Fruit fly (Drosophila melanogaster) whole organism, embryonic: Measurements from ENCODE around the gene CG15336.

Source experiments
- Antp ChIP-seq: fragments of 200-800 bp; sonication (Bioruptor generic); optimal IDR thresholded peaks from 3 replicates; lab custom pipeline; 2016; ENCODE audit warnings: missing biosample characterization, missing genetic modification characterization
- B-H1 ChIP-seq: fragments of 200-800 bp; sonication (Bioruptor generic); IDR thresholded peaks from 3 replicates; pipeline ENCODE4 v1.3.6; 2022; ENCODE audit warnings: missing biosample characterization, missing genetic modification characterization
- Blimp-1 ChIP-seq: fragments of 200-800 bp; sonication (Bioruptor generic); optimal IDR thresholded peaks from 3 replicates; lab custom pipeline; 2018; ENCODE audit warnings: missing biosample characterization, missing genetic modification characterization, mild to moderate bottlenecking, moderate library complexity, missing genetic modification reagents
- BtbVII ChIP-seq: fragments of 200-800 bp; sonication (Bioruptor generic); optimal IDR thresholded peaks from 3 replicates; lab custom pipeline; 2017; ENCODE audit warnings: missing biosample characterization, mild to moderate bottlenecking, missing genetic modification characterization
- CG10209 ChIP-seq: fragments of 200-800 bp; sonication (Bioruptor generic); optimal IDR thresholded peaks from 3 replicates; lab custom pipeline; 2017; ENCODE audit warnings: missing biosample characterization, mild to moderate bottlenecking, missing genetic modification characterization, missing genetic modification reagents
- CG10431 ChIP-seq: fragments of 200-800 bp; sonication (Bioruptor generic); optimal IDR thresholded peaks from 3 replicates; lab custom pipeline; 2018; ENCODE audit warnings: missing biosample characterization, mild to moderate bottlenecking, missing genetic modification characterization
- CG11696 ChIP-seq: fragments of 200-800 bp; sonication (Bioruptor generic); IDR thresholded peaks from 2 replicates; pipeline ENCODE4 v1.3.6; 2022; ENCODE audit warnings: missing biosample characterization, missing genetic modification characterization
- CG11723 ChIP-seq: fragments of 200-800 bp; sonication (Bioruptor generic); optimal IDR thresholded peaks from 2 replicates; lab custom pipeline; 2017; ENCODE audit warnings: missing biosample characterization, mild to moderate bottlenecking, missing genetic modification characterization
- CG12299 ChIP-seq: fragments of 200-800 bp; sonication (Bioruptor generic); optimal IDR thresholded peaks from 2 replicates; lab custom pipeline; 2018; ENCODE audit warnings: missing biosample characterization, mild to moderate bottlenecking, missing genetic modification characterization
- CG12744 ChIP-seq: fragments of 200-800 bp; sonication (Bioruptor generic); optimal IDR thresholded peaks from 2 replicates; lab custom pipeline; 2016; ENCODE audit warnings: missing biosample characterization, missing genetic modification characterization
- CG12942 ChIP-seq: fragments of 200-800 bp; sonication (Bioruptor generic); optimal IDR thresholded peaks from 3 replicates; lab custom pipeline; 2016; ENCODE audit warnings: missing biosample characterization, missing genetic modification characterization
- CG15269 ChIP-seq: fragments of 200-800 bp; sonication (Bioruptor generic); optimal IDR thresholded peaks from 2 replicates; lab custom pipeline; 2018; ENCODE audit warnings: missing biosample characterization, mild to moderate bottlenecking, missing genetic modification characterization, moderate library complexity
- CG1529 ChIP-seq: fragments of 200-800 bp; sonication (Bioruptor generic); optimal IDR thresholded peaks from 3 replicates; lab custom pipeline; 2018; ENCODE audit warnings: missing biosample characterization, missing genetic modification characterization
- CG16813 ChIP-seq: fragments of 200-800 bp; sonication (Bioruptor generic); IDR thresholded peaks from 3 replicates; pipeline ENCODE4 v1.3.6; 2022; ENCODE audit warnings: missing biosample characterization, missing genetic modification characterization; ENCODE audit not compliant: partially characterized antibody
- CG2712 ChIP-seq: fragments of 200-800 bp; optimal IDR thresholded peaks from 3 replicates; lab custom pipeline; 2019; ENCODE audit warnings: missing biosample characterization, mild to moderate bottlenecking, missing genetic modification characterization, moderate library complexity
- CG30020 ChIP-seq: fragments of 200-800 bp; optimal IDR thresholded peaks from 2 replicates; lab custom pipeline; 2019; ENCODE audit warnings: missing biosample characterization, mild to moderate bottlenecking, missing genetic modification characterization, moderate library complexity
- CG30403 ChIP-seq: fragments of 200-800 bp; sonication (Bioruptor generic); optimal IDR thresholded peaks from 3 replicates; lab custom pipeline; 2016; ENCODE audit warnings: missing biosample characterization, missing genetic modification characterization
- CG3065 ChIP-seq: fragments of 200-800 bp; sonication (Bioruptor generic); optimal IDR thresholded peaks from 2 replicates; lab custom pipeline; 2016; ENCODE audit warnings: missing biosample characterization, missing genetic modification characterization
- CG34376 ChIP-seq: fragments of 200-800 bp; sonication (Bioruptor generic); optimal IDR thresholded peaks from 2 replicates; lab custom pipeline; 2018; ENCODE audit warnings: missing biosample characterization, mild to moderate bottlenecking, missing genetic modification characterization
- CG4707 ChIP-seq: fragments of 200-800 bp; sonication (Bioruptor generic); optimal IDR thresholded peaks from 2 replicates; lab custom pipeline; 2018; ENCODE audit warnings: missing biosample characterization, mild to moderate bottlenecking, missing genetic modification characterization, moderate library complexity
- CG6683 ChIP-seq: fragments of 200-800 bp; sonication (Bioruptor generic); optimal IDR thresholded peaks from 2 replicates; lab custom pipeline; 2017; ENCODE audit warnings: missing biosample characterization, mild to moderate bottlenecking, missing genetic modification characterization, missing genetic modification reagents
- CG7271 ChIP-seq: fragments of 200-800 bp; sonication (Bioruptor generic); optimal IDR thresholded peaks from 2 replicates; lab custom pipeline; 2018; ENCODE audit warnings: missing biosample characterization, mild to moderate bottlenecking, missing genetic modification characterization, moderate library complexity
- CG8089 ChIP-seq: fragments of 200-800 bp; sonication (Bioruptor generic); optimal IDR thresholded peaks from 3 replicates; lab custom pipeline; 2016; ENCODE audit warnings: missing biosample characterization, missing genetic modification characterization
- CG9609 ChIP-seq: fragments of 200-800 bp; sonication (Bioruptor generic); optimal IDR thresholded peaks from 3 replicates; lab custom pipeline; 2016; ENCODE audit warnings: missing biosample characterization, missing genetic modification characterization
- D19B ChIP-seq: fragments of 200-800 bp; sonication (Bioruptor generic); optimal IDR thresholded peaks from 2 replicates; lab custom pipeline; 2017; ENCODE audit warnings: missing biosample characterization, mild to moderate bottlenecking, missing genetic modification characterization
- Fer1 ChIP-seq: fragments of 200-800 bp; sonication (Bioruptor generic); optimal IDR thresholded peaks from 2 replicates; lab custom pipeline; 2017; ENCODE audit warnings: missing biosample characterization, mild to moderate bottlenecking, missing genetic modification characterization
- H15 ChIP-seq: fragments of 200-800 bp; sonication (Bioruptor generic); IDR thresholded peaks from 3 replicates; pipeline ENCODE4 v1.3.6; 2022; ENCODE audit warnings: missing biosample characterization, missing genetic modification characterization
- HHEX ChIP-seq: fragments of 200-800 bp; sonication (Bioruptor generic); optimal IDR thresholded peaks from 3 replicates; lab custom pipeline; 2017; ENCODE audit warnings: missing biosample characterization, mild to moderate bottlenecking, missing genetic modification characterization, missing genetic modification reagents
- Meics ChIP-seq: fragments of 200-800 bp; sonication (Bioruptor generic); optimal IDR thresholded peaks from 2 replicates; lab custom pipeline; 2017; ENCODE audit warnings: missing biosample characterization, mild to moderate bottlenecking, missing genetic modification characterization
- Sry-β ChIP-seq: fragments of 200-800 bp; sonication (Bioruptor generic); optimal IDR thresholded peaks from 2 replicates; lab custom pipeline; 2018; ENCODE audit warnings: missing biosample characterization, mild to moderate bottlenecking, missing genetic modification characterization, moderate library complexity
- YL-1 ChIP-seq: fragments of 200-800 bp; sonication (Bioruptor generic); optimal IDR thresholded peaks from 3 replicates; lab custom pipeline; 2017; ENCODE audit warnings: missing biosample characterization, mild to moderate bottlenecking, missing genetic modification characterization
- ase ChIP-seq: fragments of 200-800 bp; sonication (Bioruptor generic); IDR thresholded peaks from 3 replicates; pipeline ENCODE4 v1.3.6; 2022; ENCODE audit warnings: missing biosample characterization, missing genetic modification characterization
- ash1 ChIP-seq: fragments of 200-800 bp; sonication (Bioruptor generic); optimal IDR thresholded peaks from 2 replicates; lab custom pipeline; 2018; ENCODE audit warnings: missing biosample characterization, mild to moderate bottlenecking, missing genetic modification characterization
- caup ChIP-seq: fragments of 200-800 bp; sonication (Bioruptor generic); optimal IDR thresholded peaks from 3 replicates; lab custom pipeline; 2017; ENCODE audit warnings: missing biosample characterization, mild to moderate bottlenecking, missing genetic modification characterization, moderate library complexity; ENCODE audit not compliant: severe bottlenecking
- eyg ChIP-seq: fragments of 200-800 bp; sonication (Bioruptor generic); optimal IDR thresholded peaks from 3 replicates; lab custom pipeline; 2016; ENCODE audit warnings: missing biosample characterization, missing genetic modification characterization
- fd102C ChIP-seq: fragments of 200-800 bp; sonication (Bioruptor generic); optimal IDR thresholded peaks from 2 replicates; lab custom pipeline; 2018; ENCODE audit warnings: missing biosample characterization, mild to moderate bottlenecking, missing genetic modification characterization, moderate library complexity
- fd64A ChIP-seq: fragments of 200-800 bp; sonication (Bioruptor generic); optimal IDR thresholded peaks from 3 replicates; lab custom pipeline; 2018; ENCODE audit warnings: missing biosample characterization, mild to moderate bottlenecking, missing genetic modification characterization
- fd96Cb ChIP-seq: fragments of 200-800 bp; sonication (Bioruptor generic); optimal IDR thresholded peaks from 2 replicates; lab custom pipeline; 2018; ENCODE audit warnings: missing biosample characterization, mild to moderate bottlenecking, missing genetic modification characterization, moderate library complexity
- ftz-f1 ChIP-seq: fragments of 200-800 bp; sonication (Bioruptor generic); optimal IDR thresholded peaks from 2 replicates; lab custom pipeline; 2016; ENCODE audit warnings: missing biosample characterization, missing genetic modification characterization
- gcm ChIP-seq: fragments of 200-800 bp; sonication (Bioruptor generic); optimal IDR thresholded peaks from 2 replicates; lab custom pipeline; 2019; ENCODE audit warnings: missing biosample characterization, mild to moderate bottlenecking, missing genetic modification characterization, moderate library complexity
- gro ChIP-seq: fragments of 200-800 bp; sonication (Bioruptor generic); optimal IDR thresholded peaks from 2 replicates; lab custom pipeline; 2016; ENCODE audit warnings: missing biosample characterization, missing genetic modification characterization
- lmd ChIP-seq: fragments of 200-800 bp; sonication (Bioruptor generic); IDR thresholded peaks from 2 replicates; pipeline ENCODE4 v1.3.6; 2022; ENCODE audit warnings: missing biosample characterization, missing genetic modification characterization
- mam ChIP-seq: fragments of 200-800 bp; sonication (Bioruptor generic); optimal IDR thresholded peaks from 3 replicates; lab custom pipeline; 2016; ENCODE audit warnings: missing biosample characterization, missing genetic modification characterization
- nerfin-2 ChIP-seq: fragments of 200-800 bp; sonication (Bioruptor generic); IDR thresholded peaks from 2 replicates; pipeline ENCODE4 v1.3.6; 2022; ENCODE audit warnings: missing biosample characterization, missing genetic modification characterization; ENCODE audit not compliant: partially characterized antibody
- row ChIP-seq: fragments of 200-800 bp; sonication (Bioruptor generic); IDR thresholded peaks from 3 replicates; pipeline ENCODE4 v1.3.6; 2022; ENCODE audit warnings: missing biosample characterization, missing genetic modification characterization
- sc ChIP-seq, 3 experiments: fragments of >200 bp in 2 of 3; fragments of 200-800 bp in 1 of 3; sonication (Bioruptor generic) in 1 of 3; optimal IDR thresholded peaks; 2 replicates in 2 of 3; 3 replicates in 1 of 3; lab custom pipeline; 2017; ENCODE audit warnings: mild to moderate bottlenecking in 1 of 3, missing biosample characterization in 1 of 3, missing genetic modification characterization in 1 of 3, missing genetic modification reagents in 1 of 3
- ttk ChIP-seq: fragments of 200-800 bp; sonication (Bioruptor generic); IDR thresholded peaks from 2 replicates; pipeline ENCODE4 v2.1.2; 2022; ENCODE audit warnings: missing biosample characterization, missing genetic modification characterization
- twi ChIP-seq: fragments of 200-800 bp; optimal IDR thresholded peaks from 2 replicates; lab custom pipeline; 2019; ENCODE audit warnings: missing biosample characterization, mild to moderate bottlenecking, missing genetic modification characterization, moderate library complexity
- zfh1 ChIP-seq: fragments of 200-800 bp; sonication (Bioruptor generic); IDR thresholded peaks from 3 replicates; pipeline ENCODE4 v1.3.6; 2022; ENCODE audit warnings: missing biosample characterization, missing genetic modification characterization

The CG15336 gene

DNA sequence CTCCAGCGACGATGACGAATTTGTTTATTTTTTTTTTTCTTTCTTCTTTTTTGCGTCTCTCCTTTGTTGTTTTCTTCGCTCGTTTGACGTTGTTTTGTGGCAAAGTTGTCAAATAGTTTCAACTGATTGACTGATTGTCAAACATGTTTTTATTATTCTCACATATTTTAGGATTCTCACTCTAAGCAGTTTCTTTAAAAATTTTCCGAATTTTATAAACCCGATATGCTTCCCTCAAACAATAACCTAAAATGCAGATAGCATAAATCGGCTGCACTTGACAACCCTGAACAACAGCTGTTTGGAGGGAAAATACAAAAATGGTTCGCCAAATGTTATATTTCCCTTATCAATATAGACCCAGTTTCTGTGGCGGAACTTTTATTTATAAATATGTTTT, 4.2 kb upstream of the CG15336 start, which contains the start of gene CG17982 (continued):
- TF ChIP-seq Antp (GFP tag; lab: Kevin White, UChicago), result peak; percentile 84
- peak; percentile 89 for TF ChIP-seq gro
- TF ChIP-seq BtbVII, result peak; percentile 82
- no peak for TF ChIP-seq Blimp-1 (GFP tag; lab: Kevin White, UChicago)
- TF ChIP-seq gcm (GFP tag; lab: Kevin White, UChicago), result peak; percentile 83
- TF ChIP-seq CG11696 (GFP tag; lab: Robert Waterston, UW), result peak; percentile 37; the same call in 1 of the 2 replicates
- peak; percentile 32 for TF ChIP-seq CG6683 (GFP tag; lab: Kevin White, UChicago)
- TF ChIP-seq ttk (GFP tag; lab: Robert Waterston, UW), result peak; percentile 68
- TF ChIP-seq CG30403 (GFP tag; lab: Kevin White, UChicago), result peak; percentile 86
- peak; percentile 64 for TF ChIP-seq CG11723 (GFP tag; lab: Kevin White, UChicago)
- TF ChIP-seq CG10209 (GFP tag; lab: Kevin White, UChicago), result peak; percentile 74
- TF ChIP-seq sc (optimal IDR thresholded peaks at IDR 0.05; lab: Kevin White, UChicago), result no peak
- peak; percentile 18 for TF ChIP-seq sc (GFP tag; optimal IDR thresholded peaks at IDR 0.05; lab: Kevin White, UChicago)
- peak; percentile 89 for TF ChIP-seq CG15269 (tag; lab: Kevin White, UChicago)
- TF ChIP-seq ase (GFP tag; lab: Robert Waterston, UW), result peak; percentile 68; the same call in 2 of the 3 replicates
- TF ChIP-seq CG12942, result peak; percentile 80
- TF ChIP-seq HHEX (GFP tag; lab: Kevin White, UChicago), result peak; percentile 76
- no peak for TF ChIP-seq D19B
- TF ChIP-seq ash1 (GFP tag; lab: Kevin White, UChicago), result peak; percentile 40
- TF ChIP-seq eyg (GFP tag; lab: Kevin White, UChicago), result peak; percentile 81
- peak; percentile 2 for TF ChIP-seq CG3065
- peak; percentile 85 for TF ChIP-seq zfh1 (GFP tag; lab: Robert Waterston, UW)
- peak; percentile 76 for TF ChIP-seq CG9609
- peak; percentile 86 for TF ChIP-seq CG12299 (tag; lab: Kevin White, UChicago)
- TF ChIP-seq B-H1 (GFP tag; lab: Robert Waterston, UW), result peak; percentile 67; the same call in 2 of the 3 replicates
- TF ChIP-seq nerfin-2 (GFP tag; lab: Robert Waterston, UW), result no peak
- no peak for TF ChIP-seq CG16813
- peak; percentile 55 for TF ChIP-seq CG4707 (GFP tag; lab: Kevin White, UChicago)
- TF ChIP-seq Fer1, result peak; percentile 88
- no peak for TF ChIP-seq fd102C
- peak; percentile 79 for TF ChIP-seq CG34376 (GFP tag; lab: Kevin White, UChicago)
- peak; percentile 90 for TF ChIP-seq mam (GFP tag; lab: Kevin White, UChicago)
- TF ChIP-seq CG8089 (GFP tag; lab: Kevin White, UChicago), result peak; percentile 72
- TF ChIP-seq twi, result peak; percentile 66
- TF ChIP-seq CG7271 (tag; lab: Kevin White, UChicago), result peak; percentile 45
- TF ChIP-seq row (GFP tag; lab: Robert Waterston, UW), result peak; percentile 90
- peak; percentile 81 for TF ChIP-seq fd96Cb (tag; lab: Kevin White, UChicago)
- peak; percentile 11 for TF ChIP-seq Sry-β (GFP tag; lab: Kevin White, UChicago)
- peak; percentile 79 for TF ChIP-seq lmd (GFP tag; lab: Robert Waterston, UW)
- no peak for TF ChIP-seq ftz-f1
- TF ChIP-seq CG12744 (GFP tag; lab: Kevin White, UChicago), result peak; percentile 79
- peak; percentile 87 for TF ChIP-seq CG2712 (tag; lab: Kevin White, UChicago)
- TF ChIP-seq H15 (GFP tag; lab: Robert Waterston, UW), result peak; percentile 64; the same call in 2 of the 3 replicates
- TF ChIP-seq CG10431 (GFP tag; lab: Kevin White, UChicago), result peak; percentile 74
- peak; percentile 64 for TF ChIP-seq CG30020 (tag; lab: Kevin White, UChicago)
- TF ChIP-seq caup (GFP tag; lab: Kevin White, UChicago), result peak; percentile 82
- peak; percentile 45 for TF ChIP-seq fd64A (GFP tag; lab: Kevin White, UChicago)
- peak; percentile 84 for TF ChIP-seq Meics (GFP tag; lab: Kevin White, UChicago)
- TF ChIP-seq CG1529, result peak; percentile 63
- TF ChIP-seq YL-1 (GFP tag; lab: Kevin White, UChicago), result peak; percentile 79
